Fruit fly (Drosophila melanogaster) whole organism, pupa: Measurements from ENCODE around the gene CG10301.

Source experiments
- CG15710 ChIP-seq: fragments of 200-800 bp; sonication (Bioruptor generic); optimal IDR thresholded peaks from 2 replicates; lab custom pipeline; 2018; ENCODE audit warnings: missing biosample characterization, mild to moderate bottlenecking, missing genetic modification characterization, moderate library complexity
- EcR ChIP-seq: fragments of 200-800 bp; sonication (Bioruptor generic); optimal IDR thresholded peaks from 3 replicates; lab custom pipeline; 2019; ENCODE audit warnings: missing biosample characterization, missing genetic modification characterization, mild to moderate bottlenecking, moderate library complexity, missing genetic modification reagents
- fd96Ca ChIP-seq: fragments of 200-800 bp; sonication (Bioruptor generic); IDR thresholded peaks from 3 replicates; pipeline ENCODE4 v1.3.6; 2022; ENCODE audit warnings: missing biosample characterization, missing genetic modification characterization
- gl ChIP-seq: fragments of 200-800 bp; sonication (Bioruptor generic); optimal IDR thresholded peaks from 2 replicates; lab custom pipeline; 2018; ENCODE audit warnings: missing biosample characterization, mild to moderate bottlenecking, missing genetic modification characterization

dm6 chr3R:23757912-23758607, 48.1 kb downstream of the CG10301 start, which contains the start of the genes PTPMT1 and Hrd3:
- TF ChIP-seq fd96Ca (GFP tag; lab: Robert Waterston, UW) (peak; percentile 94), CG15710 (tag; lab: Kevin White, UChicago) (peak; percentile 99), gl (tag; lab: Kevin White, UChicago) (peak; percentile 91), EcR (GFP tag; lab: Kevin White, UChicago) (peak; percentile 47)
